Worm (Caenorhabditis elegans) whole organism, late embryonic: ENCODE data around the gene F14F7.5.

ENCODE experiments used
- C08G9.2 ChIP-seq: sonication (generic microtip); optimal IDR thresholded peaks from 2 replicates; lab custom pipeline; 2016; ENCODE audit warnings: mild to moderate bottlenecking, missing genetic modification characterization, moderate library complexity, missing compliant biosample characterization
- C38D4.7 ChIP-seq: fragments of 200-800 bp; sonication (Bioruptor generic); optimal IDR thresholded peaks from 2 replicates; lab custom pipeline; 2018; ENCODE audit warnings: mild to moderate bottlenecking, missing genetic modification characterization, moderate library complexity, missing compliant biosample characterization
- F13H6.1 ChIP-seq: sonication (generic microtip); optimal IDR thresholded peaks from 2 replicates; lab custom pipeline; 2016; ENCODE audit warnings: missing genetic modification characterization, missing compliant biosample characterization
- T23F11.4 ChIP-seq: fragments of 200-800 bp; sonication (Bioruptor generic); optimal IDR thresholded peaks from 2 replicates; lab custom pipeline; 2018; ENCODE audit warnings: mild to moderate bottlenecking, missing genetic modification characterization, missing compliant biosample characterization
- Y22D7AL.16 ChIP-seq: sonication (generic microtip); optimal IDR thresholded peaks from 2 replicates; lab custom pipeline; 2016; ENCODE audit warnings: missing genetic modification characterization, missing compliant biosample characterization
- ahr-1 ChIP-seq: sonication (generic microtip); optimal IDR thresholded peaks from 2 replicates; lab custom pipeline; 2016; ENCODE audit warnings: missing genetic modification characterization, missing compliant biosample characterization
- ama-1 ChIP-seq: fragments of 150-350 bp; optimal IDR thresholded peaks from 2 replicates; lab custom pipeline; 2014
- ceh-18 ChIP-seq: sonication (generic microtip); optimal IDR thresholded peaks from 2 replicates; lab custom pipeline; 2016; ENCODE audit warnings: missing genetic modification characterization, missing compliant biosample characterization
- ceh-19 ChIP-seq: fragments of 200-800 bp; sonication (Bioruptor generic); optimal IDR thresholded peaks from 2 replicates; lab custom pipeline; 2018; ENCODE audit warnings: mild to moderate bottlenecking, missing genetic modification characterization, missing compliant biosample characterization
- ceh-24 ChIP-seq: sonication (generic microtip); optimal IDR thresholded peaks from 2 replicates; lab custom pipeline; 2016; ENCODE audit warnings: mild to moderate bottlenecking, missing genetic modification characterization, missing compliant biosample characterization
- ceh-30 ChIP-seq: fragments of 150-350 bp; optimal IDR thresholded peaks from 2 replicates; lab custom pipeline; 2014; ENCODE audit warnings: missing biosample characterization, missing genetic modification characterization
- ceh-31 ChIP-seq: sonication (generic microtip); optimal IDR thresholded peaks from 2 replicates; lab custom pipeline; 2016; ENCODE audit warnings: missing genetic modification characterization, missing compliant biosample characterization
- ceh-45 ChIP-seq: fragments of 200-800 bp; sonication (Bioruptor generic); IDR thresholded peaks from 2 replicates; pipeline ENCODE4 v1.3.6; 2022; ENCODE audit warnings: missing genetic modification reagents, missing genetic modification characterization, missing compliant biosample characterization
- ceh-48 ChIP-seq: sonication (generic microtip); optimal IDR thresholded peaks from 2 replicates; lab custom pipeline; 2016; ENCODE audit warnings: missing genetic modification characterization, inconsistent platforms, missing compliant biosample characterization
- ceh-6 ChIP-seq: fragments of 200-800 bp; sonication (Bioruptor generic); optimal IDR thresholded peaks from 2 replicates; lab custom pipeline; 2018; ENCODE audit warnings: mild to moderate bottlenecking, missing genetic modification characterization, missing compliant biosample characterization
- ceh-9 ChIP-seq: sonication (generic microtip); optimal IDR thresholded peaks from 2 replicates; lab custom pipeline; 2016; ENCODE audit warnings: mild to moderate bottlenecking, missing genetic modification characterization, inconsistent platforms, missing compliant biosample characterization
- che-1 ChIP-seq: sonication (generic microtip); optimal IDR thresholded peaks from 2 replicates; lab custom pipeline; 2016; ENCODE audit warnings: mild to moderate bottlenecking, missing genetic modification characterization, missing compliant biosample characterization
- dmd-4 ChIP-seq: sonication (generic microtip); optimal IDR thresholded peaks from 2 replicates; lab custom pipeline; 2016; ENCODE audit warnings: borderline replicate concordance, missing genetic modification characterization, missing compliant biosample characterization
- dve-1 ChIP-seq: sonication (generic microtip); optimal IDR thresholded peaks from 2 replicates; lab custom pipeline; 2017; ENCODE audit warnings: antibody characterized with exemption, mild to moderate bottlenecking, missing genetic modification characterization, missing compliant biosample characterization
- elt-2 ChIP-seq: sonication (generic microtip); optimal IDR thresholded peaks from 2 replicates; lab custom pipeline; 2016; ENCODE audit warnings: missing genetic modification reagents, missing genetic modification characterization, missing compliant biosample characterization
- eyg-1 ChIP-seq: sonication (generic microtip); optimal IDR thresholded peaks from 2 replicates; lab custom pipeline; 2016; ENCODE audit warnings: missing genotype, missing genetic modification characterization, missing compliant biosample characterization
- fkh-10 ChIP-seq: fragments of 150-350 bp; optimal IDR thresholded peaks from 2 replicates; lab custom pipeline; 2014; ENCODE audit warnings: missing biosample characterization, missing genetic modification reagents, missing genetic modification characterization
- fkh-6 ChIP-seq: sonication (generic microtip); optimal IDR thresholded peaks from 2 replicates; lab custom pipeline; 2016; ENCODE audit warnings: missing genetic modification characterization, missing compliant biosample characterization
- gmeb-2 ChIP-seq: sonication (generic microtip); optimal IDR thresholded peaks from 2 replicates; lab custom pipeline; 2016; ENCODE audit warnings: missing genetic modification characterization, inconsistent platforms, missing compliant biosample characterization
- hlh-30 ChIP-seq: sonication (generic microtip); optimal IDR thresholded peaks from 2 replicates; lab custom pipeline; 2017; ENCODE audit warnings: antibody characterized with exemption, missing genetic modification characterization, missing compliant biosample characterization; ENCODE audit not compliant: insufficient read depth
- hlh-6 ChIP-seq: sonication (generic microtip); optimal IDR thresholded peaks from 2 replicates; lab custom pipeline; 2016; ENCODE audit warnings: missing genotype, missing genetic modification characterization, missing compliant biosample characterization
- hlh-8 ChIP-seq: sonication (generic microtip); optimal IDR thresholded peaks from 2 replicates; lab custom pipeline; 2016; ENCODE audit warnings: missing genotype, missing genetic modification characterization, missing compliant biosample characterization
- lim-6 ChIP-seq: sonication (generic microtip); optimal IDR thresholded peaks from 2 replicates; lab custom pipeline; 2016; ENCODE audit warnings: missing genetic modification characterization, missing compliant biosample characterization
- lin-11 ChIP-seq: fragments of 200-800 bp; sonication (Bioruptor generic); optimal IDR thresholded peaks from 2 replicates; lab custom pipeline; 2018; ENCODE audit warnings: mild to moderate bottlenecking, missing genetic modification characterization, missing compliant biosample characterization
- madf-2 ChIP-seq: sonication (generic microtip); optimal IDR thresholded peaks from 2 replicates; lab custom pipeline; 2017; ENCODE audit warnings: missing genetic modification characterization, missing compliant biosample characterization
- nfya-1 ChIP-seq: sonication (generic microtip); optimal IDR thresholded peaks from 2 replicates; lab custom pipeline; 2017; ENCODE audit warnings: missing genetic modification characterization, mild to moderate bottlenecking, missing compliant biosample characterization, antibody characterized with exemption, moderate library complexity
- nhr-11 ChIP-seq: fragments of 150-350 bp; optimal IDR thresholded peaks from 2 replicates; lab custom pipeline; 2014; ENCODE audit warnings: missing biosample characterization, missing genetic modification characterization
- nhr-232 ChIP-seq: sonication (generic microtip); optimal IDR thresholded peaks from 2 replicates; lab custom pipeline; 2016; ENCODE audit warnings: missing genetic modification characterization, missing compliant biosample characterization
- npax-4 ChIP-seq: sonication (generic microtip); optimal IDR thresholded peaks from 2 replicates; lab custom pipeline; 2016; ENCODE audit warnings: missing genetic modification characterization, missing compliant biosample characterization
- pat-9 ChIP-seq: fragments of 200-800 bp; sonication (Bioruptor generic); optimal IDR thresholded peaks from 2 replicates; lab custom pipeline; 2018; ENCODE audit warnings: mild to moderate bottlenecking, missing genetic modification characterization, moderate library complexity, missing compliant biosample characterization
- pax-1 ChIP-seq: fragments of 150-350 bp; optimal IDR thresholded peaks from 2 replicates; lab custom pipeline; 2014; ENCODE audit warnings: missing biosample characterization, missing genetic modification characterization
- pqm-1 ChIP-seq: sonication (generic microtip); optimal IDR thresholded peaks from 2 replicates; lab custom pipeline; 2016; ENCODE audit warnings: missing genetic modification characterization, missing compliant biosample characterization
- pros-1 ChIP-seq: fragments of 150-350 bp; optimal IDR thresholded peaks from 2 replicates; lab custom pipeline; 2014; ENCODE audit warnings: missing biosample characterization, missing genetic modification reagents, missing genetic modification characterization
- ref-2 ChIP-seq: sonication (generic microtip); optimal IDR thresholded peaks from 2 replicates; lab custom pipeline; 2016; ENCODE audit warnings: missing genetic modification characterization, missing compliant biosample characterization
- rnt-1 ChIP-seq: sonication (generic microtip); optimal IDR thresholded peaks from 2 replicates; lab custom pipeline; 2016; ENCODE audit warnings: missing genetic modification characterization, missing compliant biosample characterization
- sox-2 ChIP-seq: fragments of 200-800 bp; sonication (Bioruptor generic); IDR thresholded peaks from 2 replicates; pipeline ENCODE4 v1.3.6; 2022; ENCODE audit warnings: missing genetic modification reagents, missing genetic modification characterization, missing compliant biosample characterization
- sox-4 ChIP-seq: sonication (generic microtip); optimal IDR thresholded peaks from 2 replicates; lab custom pipeline; 2017; ENCODE audit warnings: mild to moderate bottlenecking, missing genetic modification characterization, inconsistent platforms, missing compliant biosample characterization
- tbx-2 ChIP-seq: sonication (generic microtip); optimal IDR thresholded peaks from 2 replicates; lab custom pipeline; 2016; ENCODE audit warnings: missing genetic modification characterization, missing compliant biosample characterization
- ttx-3 ChIP-seq: sonication (generic microtip); optimal IDR thresholded peaks from 2 replicates; lab custom pipeline; 2016; ENCODE audit warnings: missing genetic modification reagents, missing genetic modification characterization, missing compliant biosample characterization
- unc-55 ChIP-seq: sonication (generic microtip); optimal IDR thresholded peaks from 2 replicates; lab custom pipeline; 2017; ENCODE audit warnings: missing biosample characterization, missing genetic modification reagents, missing genetic modification characterization
- unc-86 ChIP-seq: sonication (generic microtip); optimal IDR thresholded peaks from 2 replicates; lab custom pipeline; 2016; ENCODE audit warnings: missing genetic modification characterization, missing compliant biosample characterization

F14F7.5 gene

ce11 chrIII:13066828-13067227 is 35.0 kb downstream of the F14F7.5 start:
- TF ChIP-seq dmd-4 (no peak), unc-55 (GFP tag; lab: Kevin White, UChicago) (no peak), pqm-1 (tag; lab: Kevin White, UChicago) (no peak), ceh-24 (tag; lab: Kevin White, UChicago) (no peak), T23F11.4 (GFP tag; lab: Kevin White, UChicago) (no peak), ceh-45 (GFP tag; lab: Robert Waterston, UW) (no peak), eyg-1 (no peak), lim-6 (tag; lab: Kevin White, UChicago) (no peak), hlh-6 (tag; lab: Kevin White, UChicago) (no peak), C38D4.7 (GFP tag; lab: Kevin White, UChicago) (no peak), ama-1 (no peak), lin-11 (tag; lab: Kevin White, UChicago) (no peak), che-1 (tag; lab: Kevin White, UChicago) (no peak), F13H6.1 (no peak)

ce11 chrIII:13067884-13068767 is 36.3 kb downstream of the F14F7.5 start:
- TF ChIP-seq dve-1 (peak; percentile 86), rnt-1 (tag; lab: Kevin White, UChicago) (peak; percentile 82), ceh-18 (tag; lab: Kevin White, UChicago) (peak; percentile 96), sox-2 (GFP tag; lab: Robert Waterston, UW) (no peak), ttx-3 (tag; lab: Kevin White, UChicago) (no peak), ceh-30 (tag; lab: Kevin White, UChicago) (peak; percentile 37), nhr-232 (tag; lab: Kevin White, UChicago) (no peak), ceh-6 (GFP tag; lab: Kevin White, UChicago) (peak; percentile 62), npax-4 (tag; lab: Kevin White, UChicago) (no peak), dmd-4 (peak; percentile 83), pros-1 (tag; lab: Kevin White, UChicago) (peak; percentile 70), nhr-11 (tag; lab: Kevin White, UChicago) (no peak), T23F11.4 (GFP tag; lab: Kevin White, UChicago) (peak; percentile 77), ceh-9 (tag; lab: Kevin White, UChicago) (no peak), ahr-1 (peak; percentile 34), hlh-6 (tag; lab: Kevin White, UChicago) (peak; percentile 75), pax-1 (peak; percentile 0), F13H6.1 (peak; percentile 55), ceh-31 (tag; lab: Kevin White, UChicago) (peak; percentile 97), pqm-1 (tag; lab: Kevin White, UChicago) (no peak), madf-2 (tag; lab: Kevin White, UChicago) (no peak), tbx-2 (tag; lab: Kevin White, UChicago) (peak; percentile 90), hlh-8 (tag; lab: Kevin White, UChicago) (peak; percentile 58), gmeb-2 (tag; lab: Kevin White, UChicago) (peak; percentile 1), fkh-10 (GFP tag; lab: Kevin White, UChicago) (peak; percentile 63), nfya-1 (tag; lab: Kevin White, UChicago) (peak; percentile 95), unc-86 (tag; lab: Kevin White, UChicago) (peak; percentile 72), fkh-6 (peak; percentile 38), unc-55 (GFP tag; lab: Kevin White, UChicago) (peak; percentile 83), ceh-45 (GFP tag; lab: Robert Waterston, UW) (no peak), elt-2 (peak; percentile 66), eyg-1 (peak; percentile 45), C08G9.2 (tag; lab: Kevin White, UChicago) (peak; percentile 65), sox-4 (tag; lab: Kevin White, UChicago) (no peak), lin-11 (tag; lab: Kevin White, UChicago) (peak; percentile 4), ceh-19 (GFP tag; lab: Kevin White, UChicago) (peak; percentile 66), ceh-24 (tag; lab: Kevin White, UChicago) (no peak), Y22D7AL.16 (tag; lab: Kevin White, UChicago) (no peak), ref-2 (tag; lab: Kevin White, UChicago) (peak; percentile 92), ceh-48 (peak; percentile 65), lim-6 (tag; lab: Kevin White, UChicago) (peak; percentile 66), pat-9 (tag; lab: Kevin White, UChicago) (peak; percentile 55), hlh-30 (tag; lab: Kevin White, UChicago) (peak; percentile 88), C38D4.7 (GFP tag; lab: Kevin White, UChicago) (no peak)
